Worm (Caenorhabditis elegans) whole organism, L3 larva: ENCODE measurements around the gene BE10.3.
A peak's percentile ranks its signal among the peaks of the same experiment; 100 is the strongest.

ENCODE experiments used
- R02D3.7 ChIP-seq: fragments of 150-350 bp; optimal IDR thresholded peaks from 2 replicates; lab custom pipeline; 2014; ENCODE audit warnings: missing biosample characterization, missing genetic modification characterization
- aly-2 ChIP-seq: fragments of 150-350 bp; optimal IDR thresholded peaks from 2 replicates; lab custom pipeline; 2014; ENCODE audit warnings: missing biosample characterization, missing genetic modification characterization
- ama-1 ChIP-seq: fragments of 150-350 bp; optimal IDR thresholded peaks from 2 replicates; lab custom pipeline; 2018
- ceh-16 ChIP-seq: sonication (generic microtip); optimal IDR thresholded peaks from 2 replicates; lab custom pipeline; 2017; ENCODE audit warnings: missing biosample characterization, missing genetic modification characterization
- ceh-28 ChIP-seq: fragments of 150-350 bp; optimal IDR thresholded peaks from 2 replicates; lab custom pipeline; 2014; ENCODE audit warnings: missing biosample characterization, missing genetic modification reagents, missing genetic modification characterization
- ceh-82 ChIP-seq: fragments of 150-350 bp; optimal IDR thresholded peaks from 2 replicates; lab custom pipeline; 2014; ENCODE audit warnings: missing biosample characterization, missing genetic modification characterization
- ceh-9 ChIP-seq: sonication (generic microtip); optimal IDR thresholded peaks from 2 replicates; lab custom pipeline; 2018; ENCODE audit warnings: missing biosample characterization, missing genetic modification characterization
- daf-12 ChIP-seq: fragments of 150-350 bp; optimal IDR thresholded peaks from 2 replicates; lab custom pipeline; 2014; ENCODE audit warnings: missing biosample characterization, missing genetic modification reagents, missing genetic modification characterization
- egl-27 ChIP-seq: sonication (generic microtip); optimal IDR thresholded peaks from 4 replicates; lab custom pipeline; 2017; ENCODE audit warnings: missing biosample characterization, missing genetic modification reagents, missing genetic modification characterization
- egl-5 ChIP-seq: fragments of 150-350 bp; optimal IDR thresholded peaks from 2 replicates; lab custom pipeline; 2017; ENCODE audit warnings: missing biosample characterization, missing genetic modification reagents, missing genetic modification characterization, inconsistent platforms
- elt-2 ChIP-seq: sonication (generic microtip); optimal IDR thresholded peaks from 2 replicates; lab custom pipeline; 2016; ENCODE audit warnings: missing genetic modification reagents, mild to moderate bottlenecking, missing genetic modification characterization, missing compliant biosample characterization
- elt-3 ChIP-seq, 3 experiments: fragments of 150-350 bp in 1 of 3; sonication (generic microtip) in 2 of 3; optimal IDR thresholded peaks; 2 replicates in 2 of 3; 4 replicates in 1 of 3; lab custom pipeline; 2014 to 2017; ENCODE audit warnings: missing biosample characterization in 3 of 3, missing genetic modification characterization in 3 of 3
- fkh-10 ChIP-seq: sonication (generic microtip); optimal IDR thresholded peaks from 2 replicates; lab custom pipeline; 2017; ENCODE audit warnings: missing biosample characterization, missing genetic modification reagents, missing genetic modification characterization
- fkh-2 ChIP-seq: fragments of 150-350 bp; optimal IDR thresholded peaks from 2 replicates; lab custom pipeline; 2014; ENCODE audit warnings: missing biosample characterization, missing genetic modification reagents, missing genetic modification characterization
- fos-1 ChIP-seq: fragments of 150-350 bp; optimal IDR thresholded peaks from 2 replicates; lab custom pipeline; 2014; ENCODE audit warnings: missing biosample characterization, missing genetic modification characterization
- hmg-11 ChIP-seq: sonication (generic microtip); optimal IDR thresholded peaks from 2 replicates; lab custom pipeline; 2016; ENCODE audit warnings: missing genetic modification characterization, missing compliant biosample characterization
- jun-1 ChIP-seq: fragments of 150-350 bp; optimal IDR thresholded peaks from 2 replicates; lab custom pipeline; 2014; ENCODE audit warnings: missing biosample characterization, missing genetic modification reagents, missing genetic modification characterization
- lin-15B ChIP-seq: fragments of 150-350 bp; optimal IDR thresholded peaks from 2 replicates; lab custom pipeline; 2014; ENCODE audit warnings: missing biosample characterization, missing genetic modification characterization
- lin-39 ChIP-seq: fragments of 150-350 bp; optimal IDR thresholded peaks from 2 replicates; lab custom pipeline; 2018; ENCODE audit warnings: missing biosample characterization, missing genetic modification reagents, missing genetic modification characterization
- lsy-12 ChIP-seq: sonication (generic microtip); optimal IDR thresholded peaks from 2 replicates; lab custom pipeline; 2016; ENCODE audit warnings: mild to moderate bottlenecking, missing genetic modification characterization, missing compliant biosample characterization
- mdl-1 ChIP-seq: fragments of 150-350 bp; optimal IDR thresholded peaks from 2 replicates; lab custom pipeline; 2014; ENCODE audit warnings: missing biosample characterization, missing genetic modification characterization
- mml-1 ChIP-seq: fragments of 150-350 bp; sonication (generic microtip); optimal IDR thresholded peaks from 3 replicates; lab custom pipeline; 2014; ENCODE audit warnings: missing biosample characterization, missing genetic modification characterization
- nfya-1 ChIP-seq: sonication (generic microtip); optimal IDR thresholded peaks from 2 replicates; lab custom pipeline; 2017; ENCODE audit warnings: missing genetic modification characterization, mild to moderate bottlenecking, missing compliant biosample characterization, antibody characterized with exemption, moderate library complexity; ENCODE audit not compliant: insufficient read depth
- nhr-11 ChIP-seq: fragments of 150-350 bp; optimal IDR thresholded peaks from 2 replicates; lab custom pipeline; 2014; ENCODE audit warnings: missing biosample characterization, missing genetic modification characterization
- nhr-12 ChIP-seq: fragments of 150-350 bp; optimal IDR thresholded peaks from 2 replicates; lab custom pipeline; 2014; ENCODE audit warnings: missing biosample characterization, missing genetic modification characterization
- nhr-23 ChIP-seq: fragments of 150-350 bp; optimal IDR thresholded peaks from 2 replicates; lab custom pipeline; 2014; ENCODE audit warnings: missing biosample characterization, missing genetic modification reagents, missing genetic modification characterization
- nhr-237 ChIP-seq: fragments of 150-350 bp; optimal IDR thresholded peaks from 2 replicates; lab custom pipeline; 2014; ENCODE audit warnings: missing biosample characterization, missing genetic modification characterization
- nhr-25 ChIP-seq: sonication (generic microtip); optimal IDR thresholded peaks from 2 replicates; lab custom pipeline; 2017; ENCODE audit warnings: missing biosample characterization, missing genetic modification characterization
- nhr-28 ChIP-seq: fragments of 150-350 bp; optimal IDR thresholded peaks from 2 replicates; lab custom pipeline; 2014; ENCODE audit warnings: missing biosample characterization, missing genetic modification characterization
- nhr-43 ChIP-seq: sonication (generic microtip); optimal IDR thresholded peaks from 2 replicates; lab custom pipeline; 2016; ENCODE audit warnings: mild to moderate bottlenecking, missing genetic modification characterization, missing compliant biosample characterization; ENCODE audit not compliant: poor library complexity, severe bottlenecking
- nhr-67 ChIP-seq: fragments of 150-350 bp; optimal IDR thresholded peaks from 2 replicates; lab custom pipeline; 2014; ENCODE audit warnings: missing biosample characterization, missing genetic modification characterization
- nhr-76 ChIP-seq: fragments of 150-350 bp; sonication (generic microtip); optimal IDR thresholded peaks from 5 replicates; lab custom pipeline; 2014; ENCODE audit warnings: missing biosample characterization, missing genetic modification characterization
- nhr-77 ChIP-seq: fragments of 150-350 bp; optimal IDR thresholded peaks from 2 replicates; lab custom pipeline; 2014; ENCODE audit warnings: missing biosample characterization, missing genetic modification characterization
- pha-4 ChIP-seq: fragments of 150-350 bp; optimal IDR thresholded peaks from 2 replicates; lab custom pipeline; 2014; ENCODE audit warnings: missing biosample characterization, missing genetic modification reagents, missing genetic modification characterization
- pqm-1 ChIP-seq: fragments of 150-350 bp; optimal IDR thresholded peaks from 2 replicates; lab custom pipeline; 2017; ENCODE audit warnings: missing biosample characterization, missing genetic modification characterization, inconsistent platforms
- sea-2 ChIP-seq: fragments of 150-350 bp; sonication (generic microtip); optimal IDR thresholded peaks from 4 replicates; lab custom pipeline; 2014; ENCODE audit warnings: missing biosample characterization, missing genetic modification reagents, missing genetic modification characterization
- skn-1 ChIP-seq: fragments of 150-350 bp; optimal IDR thresholded peaks from 2 replicates; lab custom pipeline; 2014; ENCODE audit warnings: missing biosample characterization, missing genetic modification characterization
- snpc-4 ChIP-seq: fragments of 150-350 bp; optimal IDR thresholded peaks from 2 replicates; lab custom pipeline; 2014; ENCODE audit warnings: missing biosample characterization, missing genetic modification characterization
- tbx-2 ChIP-seq: sonication (generic microtip); optimal IDR thresholded peaks from 2 replicates; lab custom pipeline; 2016; ENCODE audit warnings: mild to moderate bottlenecking, missing genetic modification characterization, missing compliant biosample characterization
- unc-39 ChIP-seq: sonication (generic microtip); optimal IDR thresholded peaks from 4 replicates; lab custom pipeline; 2017; ENCODE audit warnings: missing biosample characterization, missing genetic modification characterization
- unc-62 ChIP-seq: fragments of 150-350 bp; sonication (generic microtip); optimal IDR thresholded peaks from 4 replicates; lab custom pipeline; 2014; ENCODE audit warnings: missing biosample characterization, missing genetic modification reagents, missing genetic modification characterization
- zag-1 ChIP-seq: fragments of 150-350 bp; optimal IDR thresholded peaks from 2 replicates; lab custom pipeline; 2014; ENCODE audit warnings: missing biosample characterization, missing genetic modification characterization
- ztf-11 ChIP-seq: fragments of 150-350 bp; optimal IDR thresholded peaks from 2 replicates; lab custom pipeline; 2014; ENCODE audit warnings: missing biosample characterization, missing genetic modification characterization
- ztf-4 ChIP-seq: fragments of 150-350 bp; optimal IDR thresholded peaks from 2 replicates; lab custom pipeline; 2014; ENCODE audit warnings: missing biosample characterization, missing genetic modification characterization

The BE10.3 gene

ce11 chrIII:12838913-12839366, 31.1 kb downstream of the BE10.3 start, which contains the start of gene Y37D8A.4 (continued):
- TF ChIP-seq lsy-12 (tag; lab: Kevin White, UChicago), result no peak
- no peak for TF ChIP-seq nhr-76 (tag; lab: Kevin White, UChicago)
- no peak for TF ChIP-seq mml-1
- TF ChIP-seq ztf-4 (tag; lab: Kevin White, UChicago), result no peak
- TF ChIP-seq daf-12 (tag; lab: Kevin White, UChicago), result no peak
- TF ChIP-seq nhr-25, result no peak
- no peak for TF ChIP-seq nhr-67 (tag; lab: Kevin White, UChicago)
- TF ChIP-seq lin-15B (tag; lab: Kevin White, UChicago), result no peak
- TF ChIP-seq sea-2 (GFP tag; lab: Kevin White, UChicago), result no peak
- peak; percentile 31 for TF ChIP-seq nfya-1
- no peak for TF ChIP-seq lin-39 (tag; lab: Kevin White, UChicago)
- TF ChIP-seq unc-39 (tag; lab: Kevin White, UChicago), result no peak
- TF ChIP-seq ceh-16 (tag; lab: Kevin White, UChicago), result no peak
- TF ChIP-seq nhr-11 (tag; lab: Kevin White, UChicago), result no peak
- TF ChIP-seq pha-4, result peak; percentile 6
- TF ChIP-seq R02D3.7 (tag; lab: Kevin White, UChicago), result no peak
- no peak for TF ChIP-seq nhr-77 (tag; lab: Kevin White, UChicago)
- peak; percentile 40 for TF ChIP-seq pqm-1 (tag; lab: Kevin White, UChicago)
- TF ChIP-seq skn-1 (tag; lab: Kevin White, UChicago), result no peak
- no peak for TF ChIP-seq nhr-237 (tag; lab: Kevin White, UChicago)
- peak; percentile 19 for TF ChIP-seq hmg-11 (tag; lab: Kevin White, UChicago)
- no peak for TF ChIP-seq unc-62 (GFP tag; lab: Kevin White, UChicago)
- TF ChIP-seq fkh-2 (tag; lab: Kevin White, UChicago), result no peak
- TF ChIP-seq ztf-11 (tag; lab: Kevin White, UChicago), result no peak
- TF ChIP-seq nhr-43 (tag; lab: Kevin White, UChicago), result peak; percentile 37
- peak; percentile 8 for TF ChIP-seq jun-1 (tag; lab: Kevin White, UChicago)
- no peak for TF ChIP-seq ama-1 (lab: Kevin White, UChicago)

- TF ChIP-seq nhr-43 (tag; lab: Kevin White, UChicago) (no peak), ceh-28 (tag; lab: Kevin White, UChicago) (no peak), nhr-25 (no peak), lin-15B (tag; lab: Kevin White, UChicago) (no peak), sea-2 (GFP tag; lab: Kevin White, UChicago) (no peak), tbx-2 (tag; lab: Kevin White, UChicago) (no peak), ama-1 (lab: Kevin White, UChicago) (no peak), nfya-1 (no peak), jun-1 (tag; lab: Kevin White, UChicago) (no peak), nhr-67 (tag; lab: Kevin White, UChicago) (no peak), snpc-4 (tag; lab: Kevin White, UChicago) (no peak), lsy-12 (tag; lab: Kevin White, UChicago) (no peak), nhr-23 (tag; lab: Kevin White, UChicago) (no peak), fos-1 (tag; lab: Kevin White, UChicago) (no peak), ztf-4 (tag; lab: Kevin White, UChicago) (no peak), nhr-11 (tag; lab: Kevin White, UChicago) (no peak)
Measured at ce11 chrIII:12840204-12840603, 32.4 kb downstream of the BE10.3 start.

DNA sequence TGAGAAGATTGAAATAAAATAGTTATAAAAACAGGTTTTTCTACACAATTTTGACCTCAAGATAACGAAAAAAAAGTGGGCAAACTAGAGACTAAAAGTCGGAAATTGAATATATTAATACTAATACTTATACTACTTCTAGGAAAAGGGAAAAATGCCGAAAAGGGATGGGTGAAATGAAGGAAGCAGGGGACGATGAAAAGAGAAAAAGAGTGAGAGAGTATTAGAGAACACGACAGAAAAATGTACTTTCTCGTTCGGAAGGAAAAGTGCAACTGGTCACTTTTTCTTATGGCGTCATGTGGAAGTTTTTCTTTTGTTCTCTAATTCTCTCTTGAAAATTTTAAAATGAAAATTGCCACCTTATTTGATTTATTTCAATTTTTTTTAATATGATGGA, 33.5 kb downstream of the BE10.3 start:
- peak; percentile 10 for TF ChIP-seq ceh-82
- TF ChIP-seq unc-62 (GFP tag; lab: Kevin White, UChicago), result peak; percentile 41
- peak; percentile 31 for TF ChIP-seq fos-1 (tag; lab: Kevin White, UChicago)
- peak; percentile 51 for TF ChIP-seq elt-2 (tag; lab: Kevin White, UChicago)
- peak; percentile 14 for TF ChIP-seq egl-27
- peak; percentile 18 for TF ChIP-seq fkh-10 (GFP tag; lab: Kevin White, UChicago)
- TF ChIP-seq ztf-4 (tag; lab: Kevin White, UChicago), result no peak
- TF ChIP-seq lin-39 (tag; lab: Kevin White, UChicago), result no peak
- TF ChIP-seq nhr-77 (tag; lab: Kevin White, UChicago), result peak; percentile 17
- TF ChIP-seq mml-1, result no peak
- peak; percentile 90 for TF ChIP-seq nhr-43 (tag; lab: Kevin White, UChicago)
- no peak for TF ChIP-seq zag-1 (tag; lab: Kevin White, UChicago)
- no peak for TF ChIP-seq nhr-237 (tag; lab: Kevin White, UChicago)
- no peak for TF ChIP-seq egl-5 (tag; lab: Kevin White, UChicago)
- TF ChIP-seq tbx-2 (tag; lab: Kevin White, UChicago), result peak; percentile 74
- TF ChIP-seq ceh-28 (tag; lab: Kevin White, UChicago), result peak; percentile 75
- peak; percentile 79 for TF ChIP-seq hmg-11 (tag; lab: Kevin White, UChicago)
- peak; percentile 13 for TF ChIP-seq nhr-76 (tag; lab: Kevin White, UChicago)
- TF ChIP-seq nhr-67 (tag; lab: Kevin White, UChicago), result no peak
- no peak for TF ChIP-seq ceh-16 (tag; lab: Kevin White, UChicago)
- peak in 1 of 3 experiments; percentile 9 for TF ChIP-seq elt-3 (tag; optimal IDR thresholded peaks at IDR 0.05; lab: Kevin White, UChicago)
- no peak for TF ChIP-seq aly-2 (tag; lab: Kevin White, UChicago)
- TF ChIP-seq ztf-11 (tag; lab: Kevin White, UChicago), result no peak
- TF ChIP-seq snpc-4 (tag; lab: Kevin White, UChicago), result peak; percentile 54
- no peak for TF ChIP-seq ceh-9
- TF ChIP-seq nhr-28, result no peak
- TF ChIP-seq nhr-25, result peak; percentile 60
- no peak for TF ChIP-seq nhr-12 (tag; lab: Kevin White, UChicago)
- no peak for TF ChIP-seq unc-39 (tag; lab: Kevin White, UChicago)
- TF ChIP-seq mdl-1 (tag; lab: Kevin White, UChicago), result peak; percentile 74
- no peak for TF ChIP-seq sea-2 (GFP tag; lab: Kevin White, UChicago)
- no peak for TF ChIP-seq ama-1 (lab: Kevin White, UChicago)
- TF ChIP-seq nfya-1, result peak; percentile 91
- TF ChIP-seq jun-1 (tag; lab: Kevin White, UChicago), result peak; percentile 75
